Worm (Caenorhabditis elegans) whole organism, L3 larva: ENCODE data around the gene C02B10.4.

Source experiments
- R02D3.7 ChIP-seq: fragments of 150-350 bp; optimal IDR thresholded peaks from 2 replicates; lab custom pipeline; 2014; ENCODE audit warnings: missing biosample characterization, missing genetic modification characterization
- ZK546.5 ChIP-seq: sonication (generic microtip); optimal IDR thresholded peaks from 2 replicates; lab custom pipeline; 2017; ENCODE audit warnings: missing biosample characterization, missing genetic modification characterization
- aly-2 ChIP-seq: fragments of 150-350 bp; optimal IDR thresholded peaks from 2 replicates; lab custom pipeline; 2014; ENCODE audit warnings: missing biosample characterization, missing genetic modification characterization
- ama-1 ChIP-seq: fragments of 150-350 bp; optimal IDR thresholded peaks from 2 replicates; lab custom pipeline; 2018
- ceh-16 ChIP-seq: sonication (generic microtip); optimal IDR thresholded peaks from 2 replicates; lab custom pipeline; 2017; ENCODE audit warnings: missing biosample characterization, missing genetic modification characterization
- ceh-28 ChIP-seq: fragments of 150-350 bp; optimal IDR thresholded peaks from 2 replicates; lab custom pipeline; 2014; ENCODE audit warnings: missing biosample characterization, missing genetic modification reagents, missing genetic modification characterization
- ceh-82 ChIP-seq: fragments of 150-350 bp; optimal IDR thresholded peaks from 2 replicates; lab custom pipeline; 2014; ENCODE audit warnings: missing biosample characterization, missing genetic modification characterization
- ceh-9 ChIP-seq: sonication (generic microtip); optimal IDR thresholded peaks from 2 replicates; lab custom pipeline; 2018; ENCODE audit warnings: missing biosample characterization, missing genetic modification characterization
- daf-12 ChIP-seq: fragments of 150-350 bp; optimal IDR thresholded peaks from 2 replicates; lab custom pipeline; 2014; ENCODE audit warnings: missing biosample characterization, missing genetic modification reagents, missing genetic modification characterization
- egl-27 ChIP-seq: sonication (generic microtip); optimal IDR thresholded peaks from 4 replicates; lab custom pipeline; 2017; ENCODE audit warnings: missing biosample characterization, missing genetic modification reagents, missing genetic modification characterization
- egl-5 ChIP-seq: fragments of 150-350 bp; optimal IDR thresholded peaks from 2 replicates; lab custom pipeline; 2017; ENCODE audit warnings: missing biosample characterization, missing genetic modification reagents, missing genetic modification characterization, inconsistent platforms
- elt-1 ChIP-seq: fragments of 150-350 bp; optimal IDR thresholded peaks from 2 replicates; lab custom pipeline; 2014; ENCODE audit warnings: missing biosample characterization, missing genetic modification characterization
- elt-2 ChIP-seq: sonication (generic microtip); optimal IDR thresholded peaks from 2 replicates; lab custom pipeline; 2016; ENCODE audit warnings: missing genetic modification reagents, mild to moderate bottlenecking, missing genetic modification characterization, missing compliant biosample characterization
- elt-3 ChIP-seq, 3 experiments: fragments of 150-350 bp in 1 of 3; sonication (generic microtip) in 2 of 3; optimal IDR thresholded peaks; 2 replicates in 2 of 3; 4 replicates in 1 of 3; lab custom pipeline; 2014 to 2017; ENCODE audit warnings: missing biosample characterization in 3 of 3, missing genetic modification characterization in 3 of 3
- eor-1 ChIP-seq, 2 experiments: fragments of 150-350 bp; optimal IDR thresholded peaks; 2 replicates each; lab custom pipeline; 2014 to 2018; ENCODE audit warnings: missing biosample characterization in 2 of 2, missing genetic modification characterization in 2 of 2
- fkh-10 ChIP-seq: sonication (generic microtip); optimal IDR thresholded peaks from 2 replicates; lab custom pipeline; 2017; ENCODE audit warnings: missing biosample characterization, missing genetic modification reagents, missing genetic modification characterization
- fkh-2 ChIP-seq: fragments of 150-350 bp; optimal IDR thresholded peaks from 2 replicates; lab custom pipeline; 2014; ENCODE audit warnings: missing biosample characterization, missing genetic modification reagents, missing genetic modification characterization
- fos-1 ChIP-seq: fragments of 150-350 bp; optimal IDR thresholded peaks from 2 replicates; lab custom pipeline; 2014; ENCODE audit warnings: missing biosample characterization, missing genetic modification characterization
- hmg-11 ChIP-seq: sonication (generic microtip); optimal IDR thresholded peaks from 2 replicates; lab custom pipeline; 2016; ENCODE audit warnings: missing genetic modification characterization, missing compliant biosample characterization
- jun-1 ChIP-seq: fragments of 150-350 bp; optimal IDR thresholded peaks from 2 replicates; lab custom pipeline; 2014; ENCODE audit warnings: missing biosample characterization, missing genetic modification reagents, missing genetic modification characterization
- lin-15B ChIP-seq: fragments of 150-350 bp; optimal IDR thresholded peaks from 2 replicates; lab custom pipeline; 2014; ENCODE audit warnings: missing biosample characterization, missing genetic modification characterization
- lin-39 ChIP-seq: fragments of 150-350 bp; optimal IDR thresholded peaks from 2 replicates; lab custom pipeline; 2018; ENCODE audit warnings: missing biosample characterization, missing genetic modification reagents, missing genetic modification characterization
- lsy-12 ChIP-seq: sonication (generic microtip); optimal IDR thresholded peaks from 2 replicates; lab custom pipeline; 2016; ENCODE audit warnings: mild to moderate bottlenecking, missing genetic modification characterization, missing compliant biosample characterization
- mdl-1 ChIP-seq: fragments of 150-350 bp; optimal IDR thresholded peaks from 2 replicates; lab custom pipeline; 2014; ENCODE audit warnings: missing biosample characterization, missing genetic modification characterization
- mml-1 ChIP-seq: fragments of 150-350 bp; sonication (generic microtip); optimal IDR thresholded peaks from 3 replicates; lab custom pipeline; 2014; ENCODE audit warnings: missing biosample characterization, missing genetic modification characterization
- nfya-1 ChIP-seq: sonication (generic microtip); optimal IDR thresholded peaks from 2 replicates; lab custom pipeline; 2017; ENCODE audit warnings: missing genetic modification characterization, mild to moderate bottlenecking, missing compliant biosample characterization, antibody characterized with exemption, moderate library complexity; ENCODE audit not compliant: insufficient read depth
- nhr-11 ChIP-seq: fragments of 150-350 bp; optimal IDR thresholded peaks from 2 replicates; lab custom pipeline; 2014; ENCODE audit warnings: missing biosample characterization, missing genetic modification characterization
- nhr-12 ChIP-seq: fragments of 150-350 bp; optimal IDR thresholded peaks from 2 replicates; lab custom pipeline; 2014; ENCODE audit warnings: missing biosample characterization, missing genetic modification characterization
- nhr-23 ChIP-seq: fragments of 150-350 bp; optimal IDR thresholded peaks from 2 replicates; lab custom pipeline; 2014; ENCODE audit warnings: missing biosample characterization, missing genetic modification reagents, missing genetic modification characterization
- nhr-237 ChIP-seq: fragments of 150-350 bp; optimal IDR thresholded peaks from 2 replicates; lab custom pipeline; 2014; ENCODE audit warnings: missing biosample characterization, missing genetic modification characterization
- nhr-25 ChIP-seq: sonication (generic microtip); optimal IDR thresholded peaks from 2 replicates; lab custom pipeline; 2017; ENCODE audit warnings: missing biosample characterization, missing genetic modification characterization
- nhr-28 ChIP-seq: fragments of 150-350 bp; optimal IDR thresholded peaks from 2 replicates; lab custom pipeline; 2014; ENCODE audit warnings: missing biosample characterization, missing genetic modification characterization
- nhr-43 ChIP-seq: sonication (generic microtip); optimal IDR thresholded peaks from 2 replicates; lab custom pipeline; 2016; ENCODE audit warnings: mild to moderate bottlenecking, missing genetic modification characterization, missing compliant biosample characterization; ENCODE audit not compliant: poor library complexity, severe bottlenecking
- nhr-67 ChIP-seq: fragments of 150-350 bp; optimal IDR thresholded peaks from 2 replicates; lab custom pipeline; 2014; ENCODE audit warnings: missing biosample characterization, missing genetic modification characterization
- nhr-76 ChIP-seq: fragments of 150-350 bp; sonication (generic microtip); optimal IDR thresholded peaks from 5 replicates; lab custom pipeline; 2014; ENCODE audit warnings: missing biosample characterization, missing genetic modification characterization
- nhr-77 ChIP-seq: fragments of 150-350 bp; optimal IDR thresholded peaks from 2 replicates; lab custom pipeline; 2014; ENCODE audit warnings: missing biosample characterization, missing genetic modification characterization
- pha-4 ChIP-seq: fragments of 150-350 bp; optimal IDR thresholded peaks from 2 replicates; lab custom pipeline; 2014; ENCODE audit warnings: missing biosample characterization, missing genetic modification reagents, missing genetic modification characterization
- pqm-1 ChIP-seq: fragments of 150-350 bp; optimal IDR thresholded peaks from 2 replicates; lab custom pipeline; 2017; ENCODE audit warnings: missing biosample characterization, missing genetic modification characterization, inconsistent platforms
- sea-2 ChIP-seq: fragments of 150-350 bp; sonication (generic microtip); optimal IDR thresholded peaks from 4 replicates; lab custom pipeline; 2014; ENCODE audit warnings: missing biosample characterization, missing genetic modification reagents, missing genetic modification characterization
- skn-1 ChIP-seq: fragments of 150-350 bp; optimal IDR thresholded peaks from 2 replicates; lab custom pipeline; 2014; ENCODE audit warnings: missing biosample characterization, missing genetic modification characterization
- snpc-4 ChIP-seq: fragments of 150-350 bp; optimal IDR thresholded peaks from 2 replicates; lab custom pipeline; 2014; ENCODE audit warnings: missing biosample characterization, missing genetic modification characterization
- tbx-2 ChIP-seq: sonication (generic microtip); optimal IDR thresholded peaks from 2 replicates; lab custom pipeline; 2016; ENCODE audit warnings: mild to moderate bottlenecking, missing genetic modification characterization, missing compliant biosample characterization
- unc-39 ChIP-seq: sonication (generic microtip); optimal IDR thresholded peaks from 4 replicates; lab custom pipeline; 2017; ENCODE audit warnings: missing biosample characterization, missing genetic modification characterization
- unc-62 ChIP-seq: fragments of 150-350 bp; sonication (generic microtip); optimal IDR thresholded peaks from 4 replicates; lab custom pipeline; 2014; ENCODE audit warnings: missing biosample characterization, missing genetic modification reagents, missing genetic modification characterization
- zag-1 ChIP-seq: fragments of 150-350 bp; optimal IDR thresholded peaks from 2 replicates; lab custom pipeline; 2014; ENCODE audit warnings: missing biosample characterization, missing genetic modification characterization
- ztf-11 ChIP-seq: fragments of 150-350 bp; optimal IDR thresholded peaks from 2 replicates; lab custom pipeline; 2014; ENCODE audit warnings: missing biosample characterization, missing genetic modification characterization
- ztf-4 ChIP-seq: fragments of 150-350 bp; optimal IDR thresholded peaks from 2 replicates; lab custom pipeline; 2014; ENCODE audit warnings: missing biosample characterization, missing genetic modification characterization

The C02B10.4 gene

DNA sequence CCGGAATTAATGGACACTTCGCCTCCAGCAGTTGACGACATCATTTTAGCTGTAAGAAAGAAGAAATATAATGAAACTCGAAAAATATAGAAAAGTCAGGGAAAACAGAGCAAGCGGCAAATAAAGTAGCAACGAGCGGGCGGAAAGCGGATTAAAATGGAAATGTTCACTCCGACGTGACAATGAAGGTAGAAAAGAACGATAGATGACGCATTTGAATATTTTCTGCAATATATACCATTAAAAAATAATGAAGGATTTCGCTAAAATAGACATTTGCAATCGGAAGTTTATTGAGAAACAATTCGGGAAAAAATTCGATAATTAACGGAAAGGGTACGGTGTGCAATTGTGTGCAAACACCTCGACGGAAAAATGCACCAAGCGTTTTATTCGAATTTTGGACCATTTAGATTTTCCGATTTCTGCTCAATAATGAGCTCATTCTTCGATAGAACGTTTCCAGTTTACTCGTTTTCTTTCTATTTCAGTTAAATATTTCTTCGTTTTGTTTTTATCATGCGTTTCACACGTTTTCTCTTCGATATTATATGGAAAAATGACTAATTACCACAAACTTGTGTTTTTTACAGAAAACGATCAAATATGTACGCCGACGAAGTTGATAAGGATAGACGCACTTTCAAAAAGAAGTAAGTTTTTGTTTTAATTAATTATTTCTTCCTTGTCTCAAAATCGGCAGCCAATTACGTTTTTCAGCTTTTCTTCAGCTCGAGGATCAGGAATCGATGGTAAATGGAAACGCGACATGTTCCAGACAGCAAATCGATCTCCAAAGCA is at the start of gene C02B10.4, which contains the start of gene snpn-1:
TSS of gene C02B10.4 (plus strand) at position 594 of the 801 bp plus-strand sequence.
TSS of gene snpn-1 (minus strand) at position 51 of the 801 bp plus-strand sequence.
- TF ChIP-seq nhr-237 (tag; lab: Kevin White, UChicago) (no peak), nhr-11 (tag; lab: Kevin White, UChicago) (no peak), mml-1 (no peak), ztf-11 (no peak), elt-1 (tag; lab: Kevin White, UChicago) (no peak), elt-3 (tag; optimal IDR thresholded peaks at IDR 0.05; lab: Kevin White, UChicago) (no peak), daf-12 (no peak), pha-4 (tag; lab: Kevin White, UChicago) (peak; percentile 52), zag-1 (tag; lab: Kevin White, UChicago) (no peak), lin-39 (tag; lab: Kevin White, UChicago) (peak; percentile 76), ceh-82 (tag; lab: Kevin White, UChicago) (no peak), nfya-1 (peak; percentile 82), fos-1 (no peak), nhr-12 (tag; lab: Kevin White, UChicago) (no peak), nhr-25 (tag; lab: Kevin White, UChicago) (no peak), ceh-28 (peak; percentile 24), pqm-1 (tag; lab: Kevin White, UChicago) (peak; percentile 3), ama-1 (lab: Kevin White, UChicago) (no peak), ceh-9 (tag; lab: Kevin White, UChicago) (no peak), nhr-67 (tag; lab: Kevin White, UChicago) (no peak), fkh-2 (tag; lab: Kevin White, UChicago) (no peak), R02D3.7 (tag; lab: Kevin White, UChicago) (no peak), egl-5 (tag; lab: Kevin White, UChicago) (no peak), snpc-4 (tag; lab: Kevin White, UChicago) (peak; percentile 10), nhr-23 (tag; lab: Kevin White, UChicago) (no peak), sea-2 (GFP tag; lab: Kevin White, UChicago) (peak; percentile 22), ZK546.5 (tag; lab: Kevin White, UChicago) (no peak), ztf-4 (tag; lab: Kevin White, UChicago) (no peak), skn-1 (peak; percentile 33), hmg-11 (tag; lab: Kevin White, UChicago) (peak; percentile 34), lsy-12 (tag; lab: Kevin White, UChicago) (no peak), lin-15B (tag; lab: Kevin White, UChicago) (peak; percentile 37), nhr-28 (tag; lab: Kevin White, UChicago) (no peak), tbx-2 (tag; lab: Kevin White, UChicago) (no peak), fkh-10 (no peak), aly-2 (tag; lab: Kevin White, UChicago) (no peak), unc-39 (tag; lab: Kevin White, UChicago) (no peak), egl-27 (tag; lab: Kevin White, UChicago) (no peak), nhr-77 (tag; lab: Kevin White, UChicago) (no peak), jun-1 (tag; lab: Kevin White, UChicago) (no peak), nhr-76 (no peak), unc-62 (GFP tag; lab: Kevin White, UChicago) (no peak), eor-1 (tag; optimal IDR thresholded peaks at IDR 0.05; lab: Kevin White, UChicago) (no peak), elt-2 (tag; lab: Kevin White, UChicago) (peak; percentile 11), ceh-16 (tag; lab: Kevin White, UChicago) (no peak), mdl-1 (tag; lab: Kevin White, UChicago) (no peak), nhr-43 (tag; lab: Kevin White, UChicago) (peak; percentile 5)
- TF ChIP-seq, all 47 proteins: peak for 12
